Worm (Caenorhabditis elegans): Measurements from ENCODE around the gene F32E10.8.

Gene F32E10.8

DNA sequence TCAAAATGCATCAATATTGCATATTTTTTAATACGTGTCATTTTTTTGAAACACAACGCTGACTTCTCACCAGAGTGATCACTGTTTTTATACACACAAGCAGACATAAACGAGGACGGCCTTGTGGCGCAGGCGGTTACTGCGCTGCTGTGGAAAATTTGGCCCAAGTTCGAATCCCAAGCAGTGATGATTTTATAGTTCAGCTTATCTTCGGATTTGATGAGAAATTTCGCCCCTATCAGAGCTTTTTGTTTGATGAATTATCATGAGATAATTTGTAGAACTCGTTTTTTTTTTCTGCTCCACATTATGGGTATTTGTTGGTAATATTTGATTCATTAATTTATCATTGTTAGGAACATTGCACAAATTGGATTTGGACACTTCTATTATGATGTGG is 6.5 kb downstream of the F32E10.8 start (continued):
- TF ChIP-seq ces-1 (GFP tag; optimal IDR thresholded peaks at IDR 0.05) (peak; percentile 66), saeg-2 (GFP tag; IDR thresholded peaks at IDR 0.05) (peak; percentile 79), egl-27 (tag; optimal IDR thresholded peaks at IDR 0.05) (no peak), mxl-2 (GFP tag; conservative IDR thresholded peaks at IDR 0.05) (peak; percentile 80), Y5F2A.4 (GFP tag; optimal IDR thresholded peaks at IDR 0.05) (peak; percentile 93), daf-16 (GFP tag; optimal IDR thresholded peaks at IDR 0.05) (peak; percentile 73 to 97), daf-16 (tag; optimal IDR thresholded peaks at IDR 0.05) (peak; percentile 82), R02D3.7 (tag; optimal IDR thresholded peaks at IDR 0.05) (peak; percentile 34), snpc-1.2 (GFP tag; IDR thresholded peaks at IDR 0.05) (peak; percentile 95), nhr-42 (GFP tag; IDR thresholded peaks at IDR 0.05) (peak; percentile 87), spr-1 (tag; optimal IDR thresholded peaks at IDR 0.05) (peak; percentile 89), T20F7.1 (GFP tag; optimal IDR thresholded peaks at IDR 0.05) (peak; percentile 82), zag-1 (tag; optimal IDR thresholded peaks at IDR 0.05) (no peak), nhr-77 (tag; optimal IDR thresholded peaks at IDR 0.05) (peak; percentile 4), set-16 (GFP tag; IDR thresholded peaks at IDR 0.05) (0 out of 2 replicates have a peak, but pooled peaks have one; percentile 21), nhr-6 (tag; optimal IDR thresholded peaks at IDR 0.05) (peak; percentile 50), lin-1 (GFP tag; IDR thresholded peaks at IDR 0.05) (peak; percentile 92), unc-39 (tag; optimal IDR thresholded peaks at IDR 0.05) (no peak), sdz-12 (GFP tag; optimal IDR thresholded peaks at IDR 0.05) (peak; percentile 95), unc-62 (GFP tag; optimal IDR thresholded peaks at IDR 0.05 in 1 of 2) (peak in 1 of 2 experiments; percentile 79), unc-62 (tag; optimal IDR thresholded peaks at IDR 0.05) (no peak), mxl-3 (GFP tag; optimal IDR thresholded peaks at IDR 0.05) (peak; percentile 82), dmd-6 (GFP tag; IDR thresholded peaks at IDR 0.05) (peak; percentile 73), nhr-237 (tag; optimal IDR thresholded peaks at IDR 0.05) (no peak), arid-1 (GFP tag; conservative IDR thresholded peaks at IDR 0.05) (no peak; the same call in 1 of the 2 replicates), lin-38 (GFP tag; IDR thresholded peaks at IDR 0.05) (peak; percentile 90), ztf-11 (tag; optimal IDR thresholded peaks at IDR 0.05) (no peak), hlh-11 (tag; optimal IDR thresholded peaks at IDR 0.05) (peak; percentile 59), zip-2 (tag; optimal IDR thresholded peaks at IDR 0.05) (peak; percentile 69), F49E8.2 (tag; optimal IDR thresholded peaks at IDR 0.05; ENCODE audit: borderline replicate concordance) (peak; percentile 87), F26F4.8 (GFP tag; conservative IDR thresholded peaks at IDR 0.05) (peak; percentile 97), madf-5 (GFP tag; IDR thresholded peaks at IDR 0.05) (peak; percentile 90 to 95), gei-8 (GFP tag; optimal IDR thresholded peaks at IDR 0.05) (peak; percentile 92), daf-8 (GFP tag; IDR thresholded peaks at IDR 0.05) (no peak), lin-29 (GFP tag; IDR thresholded peaks at IDR 0.05) (peak; percentile 60; the same call in 1 of the 2 replicates), nhr-25 (tag; optimal IDR thresholded peaks at IDR 0.05; ENCODE audit: borderline replicate concordance, insufficient read depth) (peak; percentile 38), aly-2 (tag; optimal IDR thresholded peaks at IDR 0.05) (peak; percentile 85), cey-2 (tag; optimal IDR thresholded peaks at IDR 0.05; ENCODE audit: borderline replicate concordance, insufficient read depth) (no peak), ztf-7 (tag; optimal IDR thresholded peaks at IDR 0.05) (peak; percentile 71), fos-1 (tag; optimal IDR thresholded peaks at IDR 0.05) (no peak), nhr-111 (GFP tag; optimal IDR thresholded peaks at IDR 0.05) (peak; percentile 96), dpl-1 (GFP tag; optimal IDR thresholded peaks at IDR 0.05) (peak; percentile 65), mdl-1 (tag; optimal IDR thresholded peaks at IDR 0.05) (peak in 1 of 2 experiments; percentile 21), lsy-2 (tag; optimal IDR thresholded peaks at IDR 0.05) (peak in 1 of 2 experiments; percentile 75), snpc-4 (tag; optimal IDR thresholded peaks at IDR 0.05) (no peak), egl-43 (GFP tag; IDR thresholded peaks at IDR 0.05) (peak; percentile 98), F44E2.7 (GFP tag; IDR thresholded peaks at IDR 0.05) (peak; percentile 97), F37D6.2 (tag; optimal IDR thresholded peaks at IDR 0.05) (peak; percentile 70), dmd-9 (GFP tag; IDR thresholded peaks at IDR 0.05) (peak; percentile 79; the same call in 1 of the 2 replicates), T26A8.4 (GFP tag; IDR thresholded peaks at IDR 0.05) (peak; percentile 88), ceh-20 (GFP tag; IDR thresholded peaks at IDR 0.05) (no peak; the same call in none of the 2 replicates)
